Fruit fly (Drosophila melanogaster): ENCODE data around the gene CG33500.

CG33500 gene

dm6 chr3L:11552996-11553671, 44.7 kb downstream of the CG33500 start (continued):
- TF ChIP-seq Hmr (GFP tag; optimal IDR thresholded peaks at IDR 0.05) (peak; percentile 63), Eip74EF (GFP tag; optimal IDR thresholded peaks at IDR 0.05) (peak in 1 of 2 experiments; percentile 67), Hmx (GFP tag; optimal IDR thresholded peaks at IDR 0.05) (no peak), Fer1 (GFP tag; optimal IDR thresholded peaks at IDR 0.05) (peak; percentile 64), luna (GFP tag; optimal IDR thresholded peaks at IDR 0.05) (no peak), Ssrp (tag; optimal IDR thresholded peaks at IDR 0.05) (no peak), Atf6 (GFP tag; IDR thresholded peaks at IDR 0.05) (0 out of 2 replicates have a peak, but pooled peaks have one; percentile 48), disco-r (GFP tag; optimal IDR thresholded peaks at IDR 0.05) (no peak), CG4282 (GFP tag; optimal IDR thresholded peaks at IDR 0.05) (peak; percentile 9), Nf-YC (tag; optimal IDR thresholded peaks at IDR 0.05) (peak; percentile 58), Dbx (GFP tag; IDR thresholded peaks at IDR 0.05) (0 out of 3 replicates have a peak, but pooled peaks have one; percentile 38), CG9727 (GFP tag; optimal IDR thresholded peaks at IDR 0.05) (peak; percentile 50), CG17829 (tag; optimal IDR thresholded peaks at IDR 0.05) (peak; percentile 62), lilli (GFP tag; optimal IDR thresholded peaks at IDR 0.05) (no peak), inv (GFP tag; IDR thresholded peaks at IDR 0.05; ENCODE audit: partially characterized antibody) (peak; percentile 23; the same call in 1 of the 2 replicates), CG4424 (GFP tag; optimal IDR thresholded peaks at IDR 0.05) (peak; percentile 100), CG15479 (GFP tag; optimal IDR thresholded peaks at IDR 0.05) (peak; percentile 78), CG15514 (GFP tag; optimal IDR thresholded peaks at IDR 0.05) (peak; percentile 15), jigr1 (GFP tag; IDR thresholded peaks at IDR 0.05) (no peak), CG6683 (GFP tag; optimal IDR thresholded peaks at IDR 0.05) (peak; percentile 39), CG11504 (tag; optimal IDR thresholded peaks at IDR 0.05) (peak; percentile 100), vfl (GFP tag; optimal IDR thresholded peaks at IDR 0.05) (peak; percentile 29), CG17361 (GFP tag; IDR thresholded peaks at IDR 0.05) (peak; percentile 29; the same call in 1 of the 3 replicates), org-1 (GFP tag; optimal IDR thresholded peaks at IDR 0.05) (peak; percentile 17), CG4360 (GFP tag; IDR thresholded peaks at IDR 0.05) (peak; percentile 98), so (GFP tag; IDR thresholded peaks at IDR 0.05) (peak; percentile 79; the same call in 2 of the 3 replicates), zen (tag; optimal IDR thresholded peaks at IDR 0.05) (no peak), Abd-B (GFP tag; optimal IDR thresholded peaks at IDR 0.05) (no peak), CG2202 (tag; optimal IDR thresholded peaks at IDR 0.05) (peak; percentile 19), CG7839 (tag; optimal IDR thresholded peaks at IDR 0.05) (peak; percentile 28), CG10321 (GFP tag; IDR thresholded peaks at IDR 0.05) (no peak), sc (optimal IDR thresholded peaks at IDR 0.05) (no peak), sc (GFP tag; optimal IDR thresholded peaks at IDR 0.05) (no peak), gsb (GFP tag; IDR thresholded peaks at IDR 0.05) (no peak), CG10274 (GFP tag; optimal IDR thresholded peaks at IDR 0.05) (no peak), sens (GFP tag) (peak; percentile 76), CG8924 (tag; optimal IDR thresholded peaks at IDR 0.05) (peak; percentile 29), az2 (GFP tag; optimal IDR thresholded peaks at IDR 0.05) (no peak), tna (GFP tag; IDR thresholded peaks at IDR 0.05; ENCODE audit: partially characterized antibody) (peak; percentile 34; the same call in 1 of the 2 replicates), sisA (GFP tag; IDR thresholded peaks at IDR 0.05) (no peak), kah (GFP tag; optimal IDR thresholded peaks at IDR 0.05) (peak; percentile 100), ato (GFP tag; IDR thresholded peaks at IDR 0.05; ENCODE audit: partially characterized antibody) (peak; percentile 15; the same call in 1 of the 2 replicates), onecut (GFP tag; IDR thresholded peaks at IDR 0.05) (no peak), CG8089 (GFP tag; optimal IDR thresholded peaks at IDR 0.05) (peak; percentile 4), sob (GFP tag; IDR thresholded peaks at IDR 0.05) (peak; percentile 40; the same call in 1 of the 2 replicates)

Data from whole organism, embryonic.